Fruit fly (Drosophila melanogaster): ENCODE results near the gene Sf3b6.

DNA sequence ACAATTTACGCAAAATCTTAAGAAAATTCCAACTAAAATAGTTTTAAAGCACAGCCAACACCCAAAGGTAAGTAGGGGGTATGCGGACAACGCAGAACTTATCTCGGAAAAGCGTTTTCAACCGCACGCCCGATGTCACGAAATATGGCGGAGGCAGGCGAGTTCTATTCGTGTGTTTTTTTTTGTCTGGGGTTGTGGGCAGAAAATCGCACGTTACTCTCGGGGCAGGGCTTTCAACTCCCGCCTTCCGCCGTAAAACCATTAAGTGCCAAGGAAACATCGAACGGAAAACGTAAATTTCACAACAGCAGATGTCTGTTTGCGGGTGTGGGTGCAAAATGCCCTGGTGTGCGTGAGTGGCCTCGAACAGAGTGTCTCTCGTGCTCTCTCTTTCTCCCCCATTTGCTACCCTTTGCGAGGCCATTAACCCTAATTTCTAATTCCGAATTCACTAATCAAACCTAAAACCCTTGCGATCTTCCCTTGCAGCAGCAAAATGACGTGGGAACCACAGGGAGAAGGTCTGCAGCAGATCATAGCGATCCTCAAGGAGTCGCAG lies 656 bp upstream of the Sf3b6 start:
- TF ChIP-seq CG8478 (optimal IDR thresholded peaks at IDR 0.05) (no peak), psq (optimal IDR thresholded peaks at IDR 0.05) (no peak), EcR (GFP tag; optimal IDR thresholded peaks at IDR 0.05) (no peak), pan (optimal IDR thresholded peaks at IDR 0.05) (no peak), Dll (optimal IDR thresholded peaks at IDR 0.05) (no peak), usp (GFP tag; optimal IDR thresholded peaks at IDR 0.05) (no peak)
